Fruit fly (Drosophila melanogaster): ENCODE measurements around the gene SH3PX1.
A peak's percentile ranks its signal among the peaks of the same experiment; 100 is the strongest.

The SH3PX1 gene

DNA sequence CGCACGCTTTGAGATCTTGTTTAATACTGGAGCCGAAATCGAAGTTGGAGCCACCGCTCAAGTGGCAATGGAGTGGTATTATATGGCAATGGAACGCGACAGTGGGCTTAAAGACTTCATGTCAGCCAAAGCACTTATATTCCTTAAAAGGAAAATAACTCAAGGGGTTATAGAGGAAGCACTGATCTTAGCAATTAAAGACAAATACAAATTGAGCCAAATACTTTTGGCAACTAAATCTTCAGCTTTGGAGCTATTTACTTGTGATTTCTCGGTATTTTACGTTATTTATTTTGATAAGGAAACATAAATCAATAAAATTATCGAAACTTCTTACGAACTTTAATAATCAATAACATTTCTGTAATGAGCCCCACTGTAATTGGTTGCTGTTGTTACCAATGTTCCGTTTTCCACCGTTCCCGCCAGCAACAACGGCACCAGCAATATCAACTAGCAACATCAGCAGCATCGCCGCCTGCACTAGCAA, 30.5 kb upstream of the SH3PX1 start (continued):
- TF ChIP-seq Nf-YA (GFP tag; IDR thresholded peaks at IDR 0.05) (peak; percentile 77), onecut (GFP tag; IDR thresholded peaks at IDR 0.05) (peak; percentile 86), CoRest (tag; optimal IDR thresholded peaks at IDR 0.05) (peak; percentile 87), sr (GFP tag; IDR thresholded peaks at IDR 0.05) (peak; percentile 62; the same call in 1 of the 3 replicates), CG5953 (GFP tag; IDR thresholded peaks at IDR 0.05) (peak; percentile 56; the same call in 1 of the 2 replicates), Doc3 (GFP tag; IDR thresholded peaks at IDR 0.05; ENCODE audit: partially characterized antibody) (no peak), zen2 (GFP tag; IDR thresholded peaks at IDR 0.05; ENCODE audit: partially characterized antibody) (no peak), ab (GFP tag; optimal IDR thresholded peaks at IDR 0.05) (no peak), Sry-β (GFP tag; optimal IDR thresholded peaks at IDR 0.05) (peak; percentile 58), h (optimal IDR thresholded peaks at IDR 0.05) (no peak), Rx (GFP tag; IDR thresholded peaks at IDR 0.05) (peak; percentile 77), cg (GFP tag; optimal IDR thresholded peaks at IDR 0.05) (no peak), cato (GFP tag; optimal IDR thresholded peaks at IDR 0.05; ENCODE audit: borderline replicate concordance) (peak; percentile 61), slou (GFP tag; optimal IDR thresholded peaks at IDR 0.05) (peak; percentile 19), hbn (GFP tag; IDR thresholded peaks at IDR 0.05; ENCODE audit: partially characterized antibody) (no peak), nmo (GFP tag; optimal IDR thresholded peaks at IDR 0.05) (peak; percentile 86), Stat92E (GFP tag; optimal IDR thresholded peaks at IDR 0.05) (no peak), Taf1 (GFP tag; IDR thresholded peaks at IDR 0.05) (peak; percentile 48; the same call in 1 of the 2 replicates), sens (GFP tag) (peak; percentile 96), gt (GFP tag; IDR thresholded peaks at IDR 0.05) (no peak), CG2129 (GFP tag; IDR thresholded peaks at IDR 0.05; ENCODE audit: partially characterized antibody) (no peak), kni (GFP tag; optimal IDR thresholded peaks at IDR 0.05) (peak; percentile 84), CG15011 (GFP tag; optimal IDR thresholded peaks at IDR 0.05) (peak; percentile 66), abd-A (tag; optimal IDR thresholded peaks at IDR 0.05) (peak; percentile 29), Dip2 (GFP tag; IDR thresholded peaks at IDR 0.05) (peak; percentile 45; the same call in 1 of the 2 replicates), klu (GFP tag; IDR thresholded peaks at IDR 0.05) (peak; percentile 55; the same call in 1 of the 2 replicates), danr (GFP tag; IDR thresholded peaks at IDR 0.05) (peak; percentile 88), CrebB (tag; optimal IDR thresholded peaks at IDR 0.05) (peak; percentile 34), Lpt (GFP tag; optimal IDR thresholded peaks at IDR 0.05) (no peak), Fer1 (GFP tag; optimal IDR thresholded peaks at IDR 0.05) (peak; percentile 94), zfh2 (GFP tag; optimal IDR thresholded peaks at IDR 0.05) (peak; percentile 45), CkIIα-i1 (GFP tag; IDR thresholded peaks at IDR 0.05) (peak; percentile 44; the same call in 1 of the 2 replicates), shn (GFP tag; optimal IDR thresholded peaks at IDR 0.05) (peak; percentile 38), CG8944 (GFP tag; optimal IDR thresholded peaks at IDR 0.05) (peak; percentile 33), Hr51 (GFP tag; optimal IDR thresholded peaks at IDR 0.05) (peak; percentile 60 to 87), ftz-f1 (GFP tag; optimal IDR thresholded peaks at IDR 0.05) (no peak), Meics (GFP tag; optimal IDR thresholded peaks at IDR 0.05) (peak; percentile 89), Awh (GFP tag; IDR thresholded peaks at IDR 0.05) (peak; percentile 69; the same call in 1 of the 2 replicates), pum (GFP tag; optimal IDR thresholded peaks at IDR 0.05) (peak; percentile 85), ems (GFP tag; optimal IDR thresholded peaks at IDR 0.05) (peak; percentile 95), prd (optimal IDR thresholded peaks at IDR 0.05) (no peak), prd (GFP tag; IDR thresholded peaks at IDR 0.05) (peak; percentile 86), CG16863 (GFP tag; optimal IDR thresholded peaks at IDR 0.05) (peak; percentile 51), ara (GFP tag; IDR thresholded peaks at IDR 0.05) (peak; percentile 83), HmgZ (tag; optimal IDR thresholded peaks at IDR 0.05) (peak; percentile 51), zf30C (GFP tag; optimal IDR thresholded peaks at IDR 0.05) (no peak), unpg (GFP tag; optimal IDR thresholded peaks at IDR 0.05) (peak; percentile 88), D (optimal IDR thresholded peaks at IDR 0.05) (no peak), D (GFP tag; optimal IDR thresholded peaks at IDR 0.05) (peak; percentile 95), Poxn (GFP tag; IDR thresholded peaks at IDR 0.05) (no peak), crp (GFP tag; optimal IDR thresholded peaks at IDR 0.05) (peak in 1 of 2 experiments; percentile 31)

Data from whole organism, embryonic.